Worm (Caenorhabditis elegans): Measurements from ENCODE around the gene klo-2.
A peak's percentile ranks its signal among the peaks of the same experiment; 100 is the strongest.

klo-2 gene

DNA sequence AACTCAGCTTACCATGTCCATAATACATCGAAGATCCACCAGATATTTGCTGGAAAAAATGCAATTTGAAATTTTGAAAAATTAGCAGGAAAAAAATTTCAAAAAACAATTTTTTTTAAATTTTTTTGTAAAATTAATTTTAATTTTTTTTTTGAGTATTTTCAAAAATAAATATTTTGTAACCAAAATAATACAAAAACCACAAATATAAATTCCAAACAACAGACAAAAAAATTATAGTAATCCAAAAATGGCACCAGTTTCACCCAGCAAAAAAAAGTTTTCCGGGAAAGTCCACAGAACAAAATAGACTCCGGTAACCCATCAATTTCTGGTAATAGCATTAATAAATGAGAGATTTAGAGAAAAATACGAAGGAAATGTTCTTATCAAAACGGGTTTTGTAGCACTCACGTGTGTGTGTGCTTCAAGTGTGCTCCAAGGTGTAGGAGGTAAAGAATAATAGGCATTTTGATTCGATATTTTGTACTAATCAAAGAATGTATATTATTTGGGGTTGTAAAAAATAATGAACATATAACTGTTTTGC lies 8.8 kb downstream of the klo-2 start, which contains the start of gene nhr-121:
nhr-121 (minus strand) TSS at position 51 of the 550 bp plus-strand sequence.
- TF ChIP-seq nhr-12 (tag; optimal IDR thresholded peaks at IDR 0.05), result no peak
- TF ChIP-seq pha-4 (tag; optimal IDR thresholded peaks at IDR 0.05), result peak; percentile 39
- no peak for TF ChIP-seq ama-1 (optimal IDR thresholded peaks at IDR 0.05)
- TF ChIP-seq eor-1 (tag; optimal IDR thresholded peaks at IDR 0.05), result no peak
- TF ChIP-seq lin-15B (tag; optimal IDR thresholded peaks at IDR 0.05), result no peak
- no peak for TF ChIP-seq fos-1 (tag; optimal IDR thresholded peaks at IDR 0.05)
- TF ChIP-seq mdl-1 (tag; optimal IDR thresholded peaks at IDR 0.05), result no peak
- TF ChIP-seq nhr-25 (tag; optimal IDR thresholded peaks at IDR 0.05), result no peak
- TF ChIP-seq ceh-16 (tag; optimal IDR thresholded peaks at IDR 0.05), result no peak
- TF ChIP-seq ceh-28 (tag; optimal IDR thresholded peaks at IDR 0.05), result no peak
- TF ChIP-seq ztf-11 (tag; optimal IDR thresholded peaks at IDR 0.05), result no peak
- no peak for TF ChIP-seq nhr-67 (tag; optimal IDR thresholded peaks at IDR 0.05)
- TF ChIP-seq nhr-77 (tag; optimal IDR thresholded peaks at IDR 0.05), result no peak
- TF ChIP-seq nhr-28 (tag; optimal IDR thresholded peaks at IDR 0.05), result no peak
- TF ChIP-seq tbx-2 (tag; optimal IDR thresholded peaks at IDR 0.05), result no peak
- TF ChIP-seq snpc-4 (tag; optimal IDR thresholded peaks at IDR 0.05), result no peak
- TF ChIP-seq hmg-11 (tag; optimal IDR thresholded peaks at IDR 0.05), result no peak
- TF ChIP-seq pqm-1 (tag; optimal IDR thresholded peaks at IDR 0.05), result peak; percentile 97
- TF ChIP-seq nhr-43 (tag; optimal IDR thresholded peaks at IDR 0.05; ENCODE audit: poor library complexity, severe bottlenecking), result no peak
- no peak for TF ChIP-seq aly-2 (tag; optimal IDR thresholded peaks at IDR 0.05)
- peak; percentile 21 for TF ChIP-seq jun-1 (tag; optimal IDR thresholded peaks at IDR 0.05)
- TF ChIP-seq nhr-23 (tag; optimal IDR thresholded peaks at IDR 0.05), result no peak
- TF ChIP-seq ceh-9 (tag; optimal IDR thresholded peaks at IDR 0.05), result no peak
- TF ChIP-seq unc-62 (GFP tag; optimal IDR thresholded peaks at IDR 0.05), result no peak
- TF ChIP-seq ZK546.5 (tag; optimal IDR thresholded peaks at IDR 0.05), result no peak
- TF ChIP-seq nhr-11 (tag; optimal IDR thresholded peaks at IDR 0.05), result no peak
- no peak for TF ChIP-seq skn-1 (tag; optimal IDR thresholded peaks at IDR 0.05)
- no peak for TF ChIP-seq fkh-10 (GFP tag; optimal IDR thresholded peaks at IDR 0.05)
- TF ChIP-seq elt-2 (tag; optimal IDR thresholded peaks at IDR 0.05), result peak; percentile 82
- TF ChIP-seq unc-39 (tag; optimal IDR thresholded peaks at IDR 0.05), result no peak

DNA sequence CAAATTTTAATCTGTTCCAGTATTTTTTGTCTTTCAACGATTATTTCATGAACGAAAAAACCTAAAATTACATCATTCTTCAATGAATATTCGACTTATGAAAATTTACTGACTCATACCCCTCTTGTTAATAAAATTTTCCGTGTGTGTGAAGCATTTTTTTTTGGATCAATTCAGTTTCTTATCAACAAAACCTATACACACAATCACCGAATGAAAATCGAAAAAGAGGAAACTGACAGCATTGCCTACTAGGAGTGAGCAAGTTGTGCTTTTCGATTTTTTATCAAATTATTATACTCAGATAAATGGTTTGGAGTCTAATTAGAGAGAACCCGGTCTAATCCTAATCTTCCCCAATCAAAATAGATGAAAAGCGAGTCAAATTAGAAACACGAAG lies 12.7 kb downstream of the klo-2 start, which contains the start of gene E02H9.3:
E02H9.3 (plus strand) TSS at position 301 of the 400 bp plus-strand sequence.
- TF ChIP-seq elt-2 (tag; optimal IDR thresholded peaks at IDR 0.05), result peak; percentile 8

DNA sequence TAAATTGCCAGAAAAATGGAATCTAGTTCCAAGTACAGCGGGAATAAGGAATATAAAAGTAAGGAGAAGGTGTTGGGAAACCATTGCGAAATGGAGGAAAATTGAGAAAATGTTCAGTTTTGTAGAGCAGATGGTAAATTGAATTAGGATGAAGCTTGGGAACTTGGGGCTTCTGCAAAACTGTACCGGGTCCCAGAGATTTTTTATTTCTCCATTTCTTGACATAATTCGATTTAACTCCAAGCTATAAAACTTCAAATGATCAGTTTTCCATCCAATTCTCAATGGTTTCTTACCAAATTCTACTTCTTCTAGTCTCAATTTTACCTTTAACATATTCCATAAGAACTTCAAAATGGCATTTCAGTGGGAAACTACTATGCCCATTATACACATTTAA lies 22.2 kb downstream of the klo-2 start, which contains the start of the genes E02H9.9 and E02H9.1:
E02H9.9 (minus strand) TSS at position 101 of the 400 bp plus-strand sequence.
E02H9.1 (plus strand) TSS at position 285 of the 400 bp plus-strand sequence.
- TF ChIP-seq aly-2 (tag; optimal IDR thresholded peaks at IDR 0.05) (no peak), elt-1 (tag; optimal IDR thresholded peaks at IDR 0.05) (no peak), ztf-4 (tag; optimal IDR thresholded peaks at IDR 0.05) (no peak), nhr-23 (tag; optimal IDR thresholded peaks at IDR 0.05) (no peak), ztf-11 (tag; optimal IDR thresholded peaks at IDR 0.05) (no peak), unc-39 (tag; optimal IDR thresholded peaks at IDR 0.05) (no peak), snpc-4 (tag; optimal IDR thresholded peaks at IDR 0.05) (no peak), fos-1 (tag; optimal IDR thresholded peaks at IDR 0.05) (no peak), ama-1 (optimal IDR thresholded peaks at IDR 0.05) (no peak), daf-12 (tag; optimal IDR thresholded peaks at IDR 0.05) (no peak), skn-1 (tag; optimal IDR thresholded peaks at IDR 0.05) (no peak), egl-5 (tag; optimal IDR thresholded peaks at IDR 0.05) (no peak)

DNA sequence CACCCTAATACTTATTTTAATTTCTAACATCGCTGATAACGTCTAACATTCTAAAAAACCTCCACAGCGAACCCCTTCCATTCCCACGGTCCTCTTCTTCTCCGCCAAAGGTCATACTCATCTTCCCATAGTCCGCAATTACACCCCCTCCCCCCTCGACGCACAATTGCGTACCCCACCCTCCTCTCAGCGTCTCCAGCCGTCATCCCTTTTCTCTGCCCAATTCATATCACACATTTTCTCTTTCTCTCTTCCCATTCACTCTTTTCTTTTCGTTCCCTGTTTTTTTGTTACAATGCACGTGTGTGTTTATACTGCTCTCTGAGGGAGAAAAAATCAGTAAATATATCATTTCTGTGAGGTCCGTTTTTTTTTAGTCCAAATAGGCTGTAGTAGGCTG lies 25.8 kb downstream of the klo-2 start:
- TF ChIP-seq nhr-25 (tag; optimal IDR thresholded peaks at IDR 0.05) (peak; percentile 42), pqm-1 (tag; optimal IDR thresholded peaks at IDR 0.05) (peak; percentile 2), pha-4 (tag; optimal IDR thresholded peaks at IDR 0.05) (peak; percentile 84), hmg-11 (tag; optimal IDR thresholded peaks at IDR 0.05) (peak; percentile 83), ceh-82 (tag; optimal IDR thresholded peaks at IDR 0.05) (no peak), egl-27 (tag; optimal IDR thresholded peaks at IDR 0.05) (peak; percentile 20), elt-2 (tag; optimal IDR thresholded peaks at IDR 0.05) (peak; percentile 44), lin-39 (tag; optimal IDR thresholded peaks at IDR 0.05) (peak; percentile 60), nhr-77 (tag; optimal IDR thresholded peaks at IDR 0.05) (no peak), ZK546.5 (tag; optimal IDR thresholded peaks at IDR 0.05) (no peak), lin-15B (tag; optimal IDR thresholded peaks at IDR 0.05) (peak; percentile 53), fkh-10 (GFP tag; optimal IDR thresholded peaks at IDR 0.05) (peak; percentile 21), tbx-2 (tag; optimal IDR thresholded peaks at IDR 0.05) (no peak), nfya-1 (tag; optimal IDR thresholded peaks at IDR 0.05; ENCODE audit: insufficient read depth) (peak; percentile 69)
